Worm (Caenorhabditis elegans): ENCODE data around the gene F47D12.7.

The F47D12.7 gene

DNA sequence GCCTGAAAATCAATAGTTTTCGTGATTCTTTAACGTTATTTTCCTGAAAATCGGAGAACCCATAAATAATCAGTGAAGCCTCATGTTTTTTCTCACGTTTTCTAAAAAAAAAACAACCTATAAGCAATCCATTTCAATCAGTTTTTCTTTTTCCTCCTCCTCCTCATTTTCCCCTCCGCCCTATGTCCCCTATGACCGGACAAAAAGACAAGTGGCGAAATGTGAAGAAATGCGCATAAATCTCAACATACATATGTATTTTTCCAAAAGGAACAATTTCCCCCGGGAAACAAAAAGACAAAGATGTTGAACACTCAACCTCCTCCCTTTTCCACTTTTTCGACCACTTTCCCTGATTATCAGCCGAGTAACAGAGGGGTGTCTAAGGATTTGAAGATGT, 19.7 kb upstream of the F47D12.7 start:
- TF ChIP-seq tab-1 (GFP tag; IDR thresholded peaks at IDR 0.05): no peak
- TF ChIP-seq cog-1 (tag; optimal IDR thresholded peaks at IDR 0.05): no peak
- no peak for TF ChIP-seq T22C8.4 (GFP tag; IDR thresholded peaks at IDR 0.05)
- no peak for TF ChIP-seq ref-1 (GFP tag; conservative IDR thresholded peaks at IDR 0.05)
- no peak for TF ChIP-seq klf-2 (GFP tag; conservative IDR thresholded peaks at IDR 0.05)
- TF ChIP-seq ztf-23 (GFP tag; IDR thresholded peaks at IDR 0.05): no peak
- TF ChIP-seq flt-1 (GFP tag; IDR thresholded peaks at IDR 0.05): no peak
- no peak for TF ChIP-seq med-1 (GFP tag; optimal IDR thresholded peaks at IDR 0.05; ENCODE audit: insufficient read depth)
- TF ChIP-seq ztf-29 (GFP tag; IDR thresholded peaks at IDR 0.05): no peak

DNA sequence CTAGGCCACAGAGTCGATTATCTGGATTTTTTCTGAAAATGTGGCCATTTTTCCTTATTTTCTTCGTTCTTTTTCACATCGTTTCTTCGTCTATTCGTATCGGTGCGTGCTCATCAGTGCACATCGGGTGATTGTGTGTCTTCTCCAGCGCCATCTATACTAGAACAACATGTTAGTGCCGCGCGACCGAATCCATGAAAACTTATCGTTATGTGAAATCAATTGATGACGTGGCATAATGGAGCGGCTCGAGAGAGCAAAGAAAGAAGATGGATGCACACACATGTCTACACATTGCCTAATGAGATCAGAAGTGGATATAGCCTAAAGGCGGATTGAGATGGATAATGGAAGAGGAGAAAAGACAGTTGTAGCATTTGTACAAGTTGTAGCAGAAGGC, 16.4 kb upstream of the F47D12.7 start:
- TF ChIP-seq tab-1 (GFP tag; IDR thresholded peaks at IDR 0.05) (no peak), flt-1 (GFP tag; IDR thresholded peaks at IDR 0.05) (no peak), ztf-29 (GFP tag; IDR thresholded peaks at IDR 0.05) (no peak), klf-2 (GFP tag; conservative IDR thresholded peaks at IDR 0.05) (no peak), cog-1 (tag; optimal IDR thresholded peaks at IDR 0.05) (no peak), med-1 (GFP tag; optimal IDR thresholded peaks at IDR 0.05; ENCODE audit: insufficient read depth) (no peak), T22C8.4 (GFP tag; IDR thresholded peaks at IDR 0.05) (no peak), ref-1 (GFP tag; conservative IDR thresholded peaks at IDR 0.05) (no peak), ztf-23 (GFP tag; IDR thresholded peaks at IDR 0.05) (no peak)

DNA sequence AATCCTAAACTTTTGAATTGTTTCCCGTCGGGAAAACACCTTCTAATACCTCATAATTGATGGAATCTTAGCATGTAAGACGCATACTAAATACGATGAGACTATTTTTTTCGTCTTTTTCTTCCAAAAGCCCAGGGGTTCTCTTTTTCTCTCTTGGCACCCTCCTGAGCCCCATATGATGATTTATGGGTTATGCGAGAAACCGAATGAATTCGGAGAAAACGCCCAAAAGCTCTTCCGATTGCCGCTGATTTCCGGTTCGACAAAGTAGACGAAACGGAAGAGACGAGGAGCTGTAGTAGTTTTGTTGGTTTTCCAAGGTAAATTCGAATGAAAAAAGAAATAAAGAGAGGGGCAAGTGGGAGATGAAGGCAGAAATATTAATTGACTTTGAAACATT, 15.6 kb upstream of the F47D12.7 start:
- no peak for TF ChIP-seq med-1 (GFP tag; optimal IDR thresholded peaks at IDR 0.05; ENCODE audit: insufficient read depth)
- TF ChIP-seq ztf-23 (GFP tag; IDR thresholded peaks at IDR 0.05): no peak
- TF ChIP-seq cog-1 (tag; optimal IDR thresholded peaks at IDR 0.05): no peak
- TF ChIP-seq ztf-29 (GFP tag; IDR thresholded peaks at IDR 0.05): no peak
- TF ChIP-seq klf-2 (GFP tag; conservative IDR thresholded peaks at IDR 0.05): no peak
- TF ChIP-seq flt-1 (GFP tag; IDR thresholded peaks at IDR 0.05): no peak
- no peak for TF ChIP-seq ref-1 (GFP tag; conservative IDR thresholded peaks at IDR 0.05)
- TF ChIP-seq tab-1 (GFP tag; IDR thresholded peaks at IDR 0.05): no peak
- TF ChIP-seq T22C8.4 (GFP tag; IDR thresholded peaks at IDR 0.05): no peak

DNA sequence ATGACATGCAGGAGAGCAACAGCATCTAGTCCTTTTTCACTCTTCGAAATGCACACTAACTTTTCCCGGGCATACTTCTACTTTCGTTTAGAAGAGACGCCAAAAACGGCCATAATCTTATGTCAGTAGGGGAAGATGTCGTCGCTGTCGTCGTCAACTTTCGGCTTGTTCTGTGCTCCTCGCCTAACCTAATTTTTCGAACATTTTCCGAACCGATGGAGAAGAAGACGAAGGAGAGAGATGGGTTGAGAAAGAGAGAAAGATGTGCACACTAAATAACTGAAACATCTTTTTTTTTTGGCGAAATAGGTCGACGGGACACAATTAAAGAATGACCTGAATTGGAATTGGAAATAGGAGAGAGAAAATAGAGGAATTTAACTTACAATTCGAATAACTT, 14.5 kb upstream of the F47D12.7 start:
- no peak for TF ChIP-seq ref-1 (GFP tag; conservative IDR thresholded peaks at IDR 0.05)

DNA sequence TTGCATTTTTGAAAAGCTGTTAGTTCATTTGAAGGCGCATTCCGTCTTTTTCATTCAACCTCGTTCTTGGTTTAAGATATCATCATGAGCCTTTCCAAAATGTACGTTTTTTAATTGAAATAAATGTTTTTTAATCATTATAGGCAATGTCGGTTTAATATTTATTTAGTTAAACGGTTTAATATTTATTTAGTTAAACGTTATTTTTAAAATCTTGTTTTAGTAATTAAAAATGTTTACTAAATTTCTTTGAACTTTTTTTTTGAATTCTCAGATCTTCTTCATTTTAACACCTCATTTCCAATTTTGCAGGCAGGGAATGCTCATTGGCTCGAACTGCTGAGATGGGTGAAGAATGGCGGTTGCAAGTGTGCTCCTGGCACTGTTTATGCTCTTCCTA, 13.2 kb upstream of the F47D12.7 start, which contains the start of gene gar-2:
TSS of gene gar-2 (plus strand) at position 301 of the 400 bp plus-strand sequence.
- TF ChIP-seq med-1 (GFP tag; optimal IDR thresholded peaks at IDR 0.05; ENCODE audit: insufficient read depth): no peak
- no peak for TF ChIP-seq T22C8.4 (GFP tag; IDR thresholded peaks at IDR 0.05)
- no peak for TF ChIP-seq klf-2 (GFP tag; conservative IDR thresholded peaks at IDR 0.05)
- TF ChIP-seq flt-1 (GFP tag; IDR thresholded peaks at IDR 0.05): no peak
- TF ChIP-seq ref-1 (GFP tag; conservative IDR thresholded peaks at IDR 0.05): no peak
- no peak for TF ChIP-seq cog-1 (tag; optimal IDR thresholded peaks at IDR 0.05)
- no peak for TF ChIP-seq ztf-23 (GFP tag; IDR thresholded peaks at IDR 0.05)
- TF ChIP-seq ztf-29 (GFP tag; IDR thresholded peaks at IDR 0.05): no peak

DNA sequence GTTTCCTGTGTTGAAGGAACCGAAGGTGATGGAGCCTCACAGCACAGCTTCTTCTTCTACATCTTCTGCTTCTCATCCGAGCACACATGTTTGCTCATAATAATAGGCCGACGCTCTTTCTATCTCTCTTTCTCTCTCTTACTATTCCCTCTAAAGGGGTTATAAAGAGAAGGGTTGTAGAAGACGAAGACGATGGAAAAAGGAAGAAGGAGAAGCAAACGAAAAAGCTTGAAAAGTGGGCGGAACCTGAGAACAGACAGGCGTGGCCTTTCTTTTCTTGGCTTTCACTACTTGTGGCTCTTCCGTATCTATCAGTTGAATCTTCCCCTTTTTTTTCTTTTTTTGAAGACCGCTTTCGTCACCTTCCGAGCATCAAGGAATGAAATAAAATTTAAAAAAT, 12.0 kb upstream of the F47D12.7 start:
- TF ChIP-seq cog-1 (tag; optimal IDR thresholded peaks at IDR 0.05) (no peak), ztf-23 (GFP tag; IDR thresholded peaks at IDR 0.05) (no peak), T22C8.4 (GFP tag; IDR thresholded peaks at IDR 0.05) (no peak), ref-1 (GFP tag; conservative IDR thresholded peaks at IDR 0.05) (no peak), flt-1 (GFP tag; IDR thresholded peaks at IDR 0.05) (no peak), klf-2 (GFP tag; conservative IDR thresholded peaks at IDR 0.05) (no peak), med-1 (GFP tag; optimal IDR thresholded peaks at IDR 0.05; ENCODE audit: insufficient read depth) (no peak), ztf-29 (GFP tag; IDR thresholded peaks at IDR 0.05) (no peak), tab-1 (GFP tag; IDR thresholded peaks at IDR 0.05) (no peak)

DNA sequence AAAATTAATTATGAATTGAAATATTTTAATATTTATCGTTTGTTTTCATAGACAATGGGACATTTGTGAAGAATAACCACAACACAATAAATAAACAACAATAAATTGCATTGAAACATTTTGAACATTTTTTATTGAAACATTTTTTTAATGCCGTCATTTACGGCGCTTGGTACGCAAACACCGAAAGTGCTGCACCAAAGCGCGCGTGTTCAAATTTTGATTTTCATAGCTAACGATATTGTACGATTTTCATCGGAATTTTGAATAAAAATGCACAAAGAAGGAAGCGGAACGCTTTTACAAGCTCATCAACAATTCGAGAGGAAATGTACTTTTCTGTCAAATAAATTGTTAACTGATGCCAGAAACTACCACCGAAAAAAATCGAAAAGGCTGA, 8.0 kb upstream of the F47D12.7 start:
- TF ChIP-seq klf-2 (GFP tag; conservative IDR thresholded peaks at IDR 0.05) (no peak), ztf-23 (GFP tag; IDR thresholded peaks at IDR 0.05) (no peak), med-1 (GFP tag; optimal IDR thresholded peaks at IDR 0.05; ENCODE audit: insufficient read depth) (no peak), flt-1 (GFP tag; IDR thresholded peaks at IDR 0.05) (no peak), T22C8.4 (GFP tag; IDR thresholded peaks at IDR 0.05) (no peak), cog-1 (tag; optimal IDR thresholded peaks at IDR 0.05) (no peak), tab-1 (GFP tag; IDR thresholded peaks at IDR 0.05) (no peak), ztf-29 (GFP tag; IDR thresholded peaks at IDR 0.05) (no peak), ref-1 (GFP tag; conservative IDR thresholded peaks at IDR 0.05) (no peak)

DNA sequence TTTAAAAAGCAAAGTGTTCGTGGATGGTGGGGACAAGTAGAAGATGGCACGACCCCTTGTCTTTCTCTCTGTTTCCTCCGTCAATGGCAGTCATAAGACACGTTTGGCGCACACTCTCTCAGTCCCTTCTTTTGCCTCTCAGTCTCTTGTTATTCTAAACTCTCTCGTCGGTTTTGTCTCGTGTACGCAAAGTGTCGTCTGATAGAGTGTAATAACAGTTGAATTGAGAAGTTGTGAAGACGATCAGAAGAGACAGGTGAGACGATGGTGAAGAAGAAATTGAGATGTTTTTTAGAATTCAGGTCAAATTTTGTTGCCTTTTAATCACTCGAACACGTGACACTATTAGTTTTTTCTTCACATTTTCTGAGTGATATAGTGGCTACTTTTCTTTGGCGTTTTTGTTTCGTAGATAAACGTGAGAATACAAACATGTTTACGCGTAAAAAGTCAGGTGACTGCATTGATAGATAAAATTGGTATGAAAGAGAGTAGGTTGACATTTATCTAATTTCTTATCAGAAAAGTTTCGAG, 7.4 kb upstream of the F47D12.7 start, which contains the start of gene F47D12.9:
TSS of gene F47D12.9 (minus strand) at position 267 of the 534 bp plus-strand sequence.
- TF ChIP-seq klf-2 (GFP tag; conservative IDR thresholded peaks at IDR 0.05) (no peak), cog-1 (tag; optimal IDR thresholded peaks at IDR 0.05) (no peak), ref-1 (GFP tag; conservative IDR thresholded peaks at IDR 0.05) (no peak), ztf-29 (GFP tag; IDR thresholded peaks at IDR 0.05) (no peak), T22C8.4 (GFP tag; IDR thresholded peaks at IDR 0.05) (no peak), tab-1 (GFP tag; IDR thresholded peaks at IDR 0.05) (no peak), ztf-23 (GFP tag; IDR thresholded peaks at IDR 0.05) (no peak), med-1 (GFP tag; optimal IDR thresholded peaks at IDR 0.05; ENCODE audit: insufficient read depth) (no peak), flt-1 (GFP tag; IDR thresholded peaks at IDR 0.05) (no peak)

DNA sequence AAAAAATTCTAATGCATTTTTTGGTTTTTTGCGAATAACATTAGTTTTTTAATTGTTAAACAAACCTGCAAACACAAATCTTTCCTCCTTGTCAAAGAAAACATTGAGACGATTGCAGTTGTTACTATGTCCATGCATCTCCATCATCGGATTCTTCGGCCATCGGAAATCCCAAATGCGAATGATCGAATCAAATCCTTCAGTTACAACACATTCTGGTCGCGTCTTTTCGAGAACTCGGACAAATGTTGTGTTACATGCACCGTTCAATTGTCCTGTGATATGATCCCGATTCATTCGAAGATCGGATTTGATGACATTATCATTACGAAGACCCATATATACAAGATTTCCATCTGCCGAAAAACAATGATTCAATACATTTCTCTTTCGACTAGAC, 4.5 kb upstream of the F47D12.7 start:
- no peak for TF ChIP-seq med-1 (GFP tag; optimal IDR thresholded peaks at IDR 0.05; ENCODE audit: insufficient read depth)

DNA sequence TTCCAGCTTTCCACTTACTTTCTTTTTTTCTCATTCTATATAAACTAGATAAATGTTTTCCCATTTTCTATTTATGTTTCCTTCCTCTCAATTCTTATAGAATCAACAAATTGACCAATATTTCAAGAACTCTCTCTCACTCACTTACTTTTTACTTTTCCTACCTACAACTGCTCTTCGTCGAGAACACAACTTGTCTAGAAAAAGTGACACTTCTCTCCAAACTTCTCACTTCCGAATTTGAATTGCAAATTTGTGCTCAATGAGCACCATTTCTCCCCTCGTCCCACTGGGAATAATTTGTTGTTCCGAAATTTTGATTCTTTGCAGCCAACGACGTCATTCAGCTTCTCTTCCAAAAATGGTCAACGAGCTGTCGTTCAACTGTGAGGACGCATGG, 2.3 kb upstream of the F47D12.7 start, which contains the start of gene F47D12.3:
TSS of gene F47D12.3 (plus strand) at position 331 of the 400 bp plus-strand sequence.
- TF ChIP-seq med-1 (GFP tag; optimal IDR thresholded peaks at IDR 0.05; ENCODE audit: insufficient read depth) (no peak), tab-1 (GFP tag; IDR thresholded peaks at IDR 0.05) (no peak), ztf-29 (GFP tag; IDR thresholded peaks at IDR 0.05) (no peak), flt-1 (GFP tag; IDR thresholded peaks at IDR 0.05) (no peak), klf-2 (GFP tag; conservative IDR thresholded peaks at IDR 0.05) (no peak), ztf-23 (GFP tag; IDR thresholded peaks at IDR 0.05) (no peak), T22C8.4 (GFP tag; IDR thresholded peaks at IDR 0.05) (no peak), cog-1 (tag; optimal IDR thresholded peaks at IDR 0.05) (no peak), ref-1 (GFP tag; conservative IDR thresholded peaks at IDR 0.05) (no peak)

Measured in whole organism, midembryonic.